Fruit fly (Drosophila melanogaster): Measurements from ENCODE around the gene CG4829.
A peak's percentile ranks its signal among the peaks of the same experiment; 100 is the strongest.

CG4829 gene

dm6 chrX:16834259-16834658 lies 22.8 kb downstream of the CG4829 start (continued):
- no peak for TF ChIP-seq CG6683 (GFP tag; optimal IDR thresholded peaks at IDR 0.05)
- TF ChIP-seq CG14014 (GFP tag; IDR thresholded peaks at IDR 0.05) = no peak
- 0 out of 2 replicates have a peak, but pooled peaks have one; percentile 25 for TF ChIP-seq Xrp1 (GFP tag; IDR thresholded peaks at IDR 0.05)
- TF ChIP-seq wor (GFP tag; IDR thresholded peaks at IDR 0.05) = peak; percentile 33; the same call in 1 of the 2 replicates
- TF ChIP-seq CG2116 (GFP tag; optimal IDR thresholded peaks at IDR 0.05) = no peak
- peak; percentile 6 for TF ChIP-seq sd (tag; optimal IDR thresholded peaks at IDR 0.05)
- TF ChIP-seq Eip74EF (GFP tag; optimal IDR thresholded peaks at IDR 0.05) = peak in 1 of 2 experiments; percentile 51
- no peak for TF ChIP-seq HLHmδ (GFP tag; optimal IDR thresholded peaks at IDR 0.05)
- no peak for TF ChIP-seq Poxn (GFP tag; IDR thresholded peaks at IDR 0.05)
- TF ChIP-seq CG11247 (GFP tag; IDR thresholded peaks at IDR 0.05) = no peak
- TF ChIP-seq sqz (GFP tag; optimal IDR thresholded peaks at IDR 0.05) = no peak
- peak; percentile 26 for TF ChIP-seq sug (tag; optimal IDR thresholded peaks at IDR 0.05)
- no peak for TF ChIP-seq zfh2 (GFP tag; optimal IDR thresholded peaks at IDR 0.05)
- peak; percentile 45 for TF ChIP-seq phol (tag; optimal IDR thresholded peaks at IDR 0.05)
- no peak for TF ChIP-seq chm (GFP tag; IDR thresholded peaks at IDR 0.05)
- 0 out of 2 replicates have a peak, but pooled peaks have one; percentile 47 for TF ChIP-seq stc (GFP tag; IDR thresholded peaks at IDR 0.05)
- TF ChIP-seq CG7963 (GFP tag; IDR thresholded peaks at IDR 0.05; ENCODE audit: partially characterized antibody) = no peak
- peak; percentile 21 for TF ChIP-seq fd96Cb (tag; optimal IDR thresholded peaks at IDR 0.05)
- TF ChIP-seq CG8765 (GFP tag; IDR thresholded peaks at IDR 0.05) = no peak
- no peak for TF ChIP-seq sna (GFP tag; IDR thresholded peaks at IDR 0.05; ENCODE audit: partially characterized antibody)
- TF ChIP-seq CG10321 (GFP tag; IDR thresholded peaks at IDR 0.05) = no peak
- TF ChIP-seq gfzf (GFP tag; optimal IDR thresholded peaks at IDR 0.05) = no peak
- TF ChIP-seq jumu (GFP tag; optimal IDR thresholded peaks at IDR 0.05) = no peak
- TF ChIP-seq dmrt11E (tag; optimal IDR thresholded peaks at IDR 0.05) = no peak
- no peak for TF ChIP-seq cato (GFP tag; optimal IDR thresholded peaks at IDR 0.05; ENCODE audit: borderline replicate concordance)
- no peak for TF ChIP-seq Bgb (GFP tag; IDR thresholded peaks at IDR 0.05; ENCODE audit: partially characterized antibody)
- TF ChIP-seq Gsc (GFP tag; IDR thresholded peaks at IDR 0.05) = no peak
- 0 out of 2 replicates have a peak, but pooled peaks have one; percentile 16 for TF ChIP-seq CG9932 (GFP tag; IDR thresholded peaks at IDR 0.05)
- no peak for TF ChIP-seq CrebB (tag; optimal IDR thresholded peaks at IDR 0.05)
- TF ChIP-seq CG17912 (GFP tag; optimal IDR thresholded peaks at IDR 0.05) = no peak
- TF ChIP-seq CG10366 (GFP tag; IDR thresholded peaks at IDR 0.05) = no peak
- TF ChIP-seq pho (GFP tag; optimal IDR thresholded peaks at IDR 0.05) = peak; percentile 23
- TF ChIP-seq B-H2 (GFP tag; optimal IDR thresholded peaks at IDR 0.05) = no peak
- TF ChIP-seq ham (GFP tag; IDR thresholded peaks at IDR 0.05) = no peak
- no peak for TF ChIP-seq CG7745 (tag; optimal IDR thresholded peaks at IDR 0.05)
- TF ChIP-seq fd64A (GFP tag; optimal IDR thresholded peaks at IDR 0.05) = no peak
- no peak for TF ChIP-seq CG11085 (GFP tag; IDR thresholded peaks at IDR 0.05)
- TF ChIP-seq fu2 (GFP tag; optimal IDR thresholded peaks at IDR 0.05) = peak; percentile 27
- TF ChIP-seq ATbp (GFP tag; optimal IDR thresholded peaks at IDR 0.05) = peak; percentile 48
- peak; percentile 44; the same call in 1 of the 2 replicates for TF ChIP-seq ttk (GFP tag; IDR thresholded peaks at IDR 0.05)
- TF ChIP-seq CG34376 (GFP tag; optimal IDR thresholded peaks at IDR 0.05) = no peak
- peak; percentile 60 for TF ChIP-seq CG13424 (tag; optimal IDR thresholded peaks at IDR 0.05)
- no peak for TF ChIP-seq CG1603 (tag; optimal IDR thresholded peaks at IDR 0.05)
- TF ChIP-seq stwl (tag; optimal IDR thresholded peaks at IDR 0.05) = no peak
- TF ChIP-seq disco-r (GFP tag; optimal IDR thresholded peaks at IDR 0.05) = no peak
- no peak for TF ChIP-seq CG17802 (tag; optimal IDR thresholded peaks at IDR 0.05)
- peak; percentile 8 for TF ChIP-seq CG3407 (GFP tag; optimal IDR thresholded peaks at IDR 0.05)
- TF ChIP-seq CG10959 (GFP tag; IDR thresholded peaks at IDR 0.05) = no peak
- no peak for TF ChIP-seq gcm2 (GFP tag; optimal IDR thresholded peaks at IDR 0.05)
- peak; percentile 78 for TF ChIP-seq Drgx (GFP tag; IDR thresholded peaks at IDR 0.05)
- no peak for TF ChIP-seq CG10267 (tag; optimal IDR thresholded peaks at IDR 0.05)

Measured in whole organism, embryonic.